Worm (Caenorhabditis elegans): Measurements from ENCODE around the gene C34C12.12.

Gene C34C12.12

DNA sequence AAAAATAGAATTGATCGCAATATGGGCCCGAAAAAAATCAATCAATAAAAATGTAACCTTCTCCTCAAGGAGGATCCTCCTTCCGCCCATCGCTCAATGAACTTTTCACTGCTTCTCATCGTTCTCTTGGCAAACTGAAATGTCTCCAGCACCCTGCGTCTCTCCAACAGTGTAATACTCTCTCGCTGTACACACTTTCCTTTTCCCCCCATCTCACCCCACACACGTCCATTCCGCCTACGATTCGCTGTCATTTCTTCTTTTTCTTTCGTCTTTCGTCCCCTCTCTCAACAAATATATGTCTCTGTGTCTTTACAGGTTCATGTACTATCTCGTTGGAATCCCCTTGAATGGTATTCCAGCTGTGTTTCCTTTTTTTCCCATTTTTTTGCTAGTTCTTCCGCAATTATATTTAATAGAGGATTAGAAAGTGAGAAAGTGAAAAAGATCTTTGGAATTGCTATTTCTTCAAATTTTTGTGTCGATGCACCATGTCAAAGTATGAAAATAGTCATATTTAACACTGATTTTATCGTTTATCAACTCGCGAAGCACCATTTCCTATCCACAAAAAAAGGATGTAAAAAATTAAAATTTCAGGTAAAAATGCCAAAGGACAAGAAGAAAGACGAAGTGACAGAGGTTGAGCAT is 18.5 kb downstream of the C34C12.12 start, which contains the start of gene rsu-1 (continued):
- TF ChIP-seq lin-35 (GFP tag; optimal IDR thresholded peaks at IDR 0.05), result peak; percentile 37 to 42
- TF ChIP-seq dsc-1 (tag; optimal IDR thresholded peaks at IDR 0.05), result peak; percentile 47
- peak; percentile 57 for TF ChIP-seq nhr-47 (tag; optimal IDR thresholded peaks at IDR 0.05)
- TF ChIP-seq tbx-2 (tag; optimal IDR thresholded peaks at IDR 0.05), result peak; percentile 55
- peak; percentile 69 for TF ChIP-seq xbp-1 (tag; optimal IDR thresholded peaks at IDR 0.05)
- peak; percentile 66 to 75 for TF ChIP-seq lsy-2 (tag; optimal IDR thresholded peaks at IDR 0.05)
- no peak for TF ChIP-seq ama-1 (optimal IDR thresholded peaks at IDR 0.05)
- TF ChIP-seq blmp-1 (tag; optimal IDR thresholded peaks at IDR 0.05), result peak; percentile 95
- peak in 1 of 6 experiments; percentile 15 for TF ChIP-seq elt-3 (tag; optimal IDR thresholded peaks at IDR 0.05)
- no peak for TF ChIP-seq zag-1 (tag; optimal IDR thresholded peaks at IDR 0.05)
- peak in 2 of 3 experiments; percentile 36 to 42 for TF ChIP-seq dpl-1 (GFP tag; optimal IDR thresholded peaks at IDR 0.05)
- TF ChIP-seq ceh-90 (tag; optimal IDR thresholded peaks at IDR 0.05), result no peak
- TF ChIP-seq ces-1 (GFP tag; optimal IDR thresholded peaks at IDR 0.05), result no peak
- no peak for TF ChIP-seq fkh-10 (GFP tag; optimal IDR thresholded peaks at IDR 0.05)
- peak; percentile 47 for TF ChIP-seq nhr-90 (tag; optimal IDR thresholded peaks at IDR 0.05; ENCODE audit: poor library complexity)
- no peak for TF ChIP-seq egl-13 (tag; optimal IDR thresholded peaks at IDR 0.05)
- TF ChIP-seq hpl-2 (GFP tag; optimal IDR thresholded peaks at IDR 0.05), result no peak
- no peak for TF ChIP-seq nhr-76 (tag; optimal IDR thresholded peaks at IDR 0.05)
- TF ChIP-seq mab-9 (GFP tag; IDR thresholded peaks at IDR 0.05), result no peak
- peak; percentile 53 for TF ChIP-seq jun-1 (tag; optimal IDR thresholded peaks at IDR 0.05)

DNA sequence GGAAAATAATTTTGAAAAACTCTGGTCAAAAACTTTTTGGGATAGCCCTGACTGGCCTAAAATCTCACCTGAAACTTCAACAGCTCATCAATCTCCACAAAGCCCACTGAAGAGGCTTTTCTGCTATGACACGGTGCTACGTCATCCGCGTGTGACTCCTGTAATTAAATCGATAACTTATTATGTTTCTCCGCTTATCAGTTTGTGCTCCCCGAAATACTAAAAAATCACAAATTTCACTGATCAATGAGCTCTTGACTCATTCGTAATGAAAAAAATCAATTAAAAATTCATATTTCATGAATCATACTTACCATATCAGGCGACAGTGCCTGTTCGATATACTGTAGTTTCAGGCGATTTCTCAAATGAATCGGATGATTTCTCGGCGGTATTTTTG is 22.0 kb downstream of the C34C12.12 start:
- TF ChIP-seq C34B4.2 (tag; optimal IDR thresholded peaks at IDR 0.05), result no peak
- no peak for TF ChIP-seq elt-3 (tag; optimal IDR thresholded peaks at IDR 0.05)
- TF ChIP-seq lin-35 (GFP tag; optimal IDR thresholded peaks at IDR 0.05), result peak in 1 of 2 experiments; percentile 4
- no peak for TF ChIP-seq unc-30 (tag; optimal IDR thresholded peaks at IDR 0.05)
- TF ChIP-seq nhr-85 (tag), result no peak
- peak; percentile 18 for TF ChIP-seq elt-2 (tag; optimal IDR thresholded peaks at IDR 0.05)
- no peak for TF ChIP-seq pqm-1 (tag; optimal IDR thresholded peaks at IDR 0.05)

DNA sequence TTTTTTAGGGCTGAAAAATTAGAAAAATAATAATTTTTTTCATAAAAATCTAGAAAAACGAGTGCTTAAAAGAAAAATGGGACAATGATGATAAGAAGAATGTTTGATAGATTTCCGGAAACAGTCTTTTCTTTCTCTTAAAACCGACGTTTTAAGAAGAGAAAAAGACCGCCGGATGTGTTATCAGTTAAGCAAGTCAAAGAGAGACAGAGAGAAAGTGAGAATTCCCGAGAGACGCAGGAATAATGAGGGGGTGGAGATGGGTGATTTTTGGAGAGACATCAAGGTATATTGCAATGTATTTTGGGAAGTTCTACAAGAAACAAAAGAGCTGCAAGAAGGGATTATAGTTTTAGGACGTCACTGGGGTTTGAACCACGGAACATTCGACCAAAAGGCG is 22.5 kb downstream of the C34C12.12 start, which contains the start of gene C34C12.9:
C34C12.9 (minus strand) TSS at position 16 of the 400 bp plus-strand sequence.
- peak; percentile 5 for TF ChIP-seq pqm-1 (tag; optimal IDR thresholded peaks at IDR 0.05)
- TF ChIP-seq aha-1 (tag; optimal IDR thresholded peaks at IDR 0.05), result no peak
- no peak for TF ChIP-seq swsn-7 (tag; optimal IDR thresholded peaks at IDR 0.05)
- TF ChIP-seq blmp-1 (tag; optimal IDR thresholded peaks at IDR 0.05), result peak; percentile 33
- TF ChIP-seq elt-2 (tag; optimal IDR thresholded peaks at IDR 0.05), result peak; percentile 30

DNA sequence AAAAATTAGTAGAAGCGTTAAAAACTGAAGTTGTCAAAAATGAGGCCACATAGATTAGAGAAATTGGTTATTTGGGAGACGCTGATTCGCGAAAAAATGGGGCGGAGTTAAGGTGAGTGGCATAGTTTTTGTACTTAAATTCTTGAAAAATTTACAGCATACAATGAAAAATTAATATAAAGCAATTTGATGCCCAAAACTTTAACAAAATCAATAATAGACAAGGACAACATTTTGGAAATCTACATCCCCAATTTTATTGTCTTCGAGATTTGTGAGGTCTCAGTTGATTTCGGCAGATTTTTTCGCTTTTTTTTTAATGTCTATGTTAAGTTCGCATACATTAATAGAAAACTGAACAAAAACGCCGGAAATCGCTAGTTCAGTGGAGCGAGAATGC is 23.3 kb downstream of the C34C12.12 start:
- no peak for TF ChIP-seq hlh-4 (tag; optimal IDR thresholded peaks at IDR 0.05)
- TF ChIP-seq ces-1 (GFP tag; optimal IDR thresholded peaks at IDR 0.05), result no peak
- no peak for TF ChIP-seq hlh-17 (GFP tag; optimal IDR thresholded peaks at IDR 0.05; ENCODE audit: borderline replicate concordance)
- peak; percentile 59 for TF ChIP-seq nhr-20 (tag; optimal IDR thresholded peaks at IDR 0.05)
- TF ChIP-seq egl-13 (tag; optimal IDR thresholded peaks at IDR 0.05), result peak; percentile 65
- peak in 1 of 2 experiments; percentile 50 for TF ChIP-seq lsy-2 (tag; optimal IDR thresholded peaks at IDR 0.05)
- TF ChIP-seq unc-86 (tag; optimal IDR thresholded peaks at IDR 0.05), result peak; percentile 54
- TF ChIP-seq hpl-2 (GFP tag; optimal IDR thresholded peaks at IDR 0.05), result no peak
- peak; percentile 14 to 23 for TF ChIP-seq efl-1 (optimal IDR thresholded peaks at IDR 0.05)
- peak; percentile 14 to 91 for TF ChIP-seq efl-1 (GFP tag; optimal IDR thresholded peaks at IDR 0.05 in 1 of 2)
- no peak for TF ChIP-seq mef-2 (tag; optimal IDR thresholded peaks at IDR 0.05)
- peak; percentile 31 for TF ChIP-seq irx-1 (tag; optimal IDR thresholded peaks at IDR 0.05)
- no peak for TF ChIP-seq ets-5 (GFP tag; IDR thresholded peaks at IDR 0.05)
- TF ChIP-seq lin-13 (GFP tag; optimal IDR thresholded peaks at IDR 0.05), result no peak
- no peak for TF ChIP-seq fos-1 (tag; optimal IDR thresholded peaks at IDR 0.05)
- no peak for TF ChIP-seq ceh-82 (tag; optimal IDR thresholded peaks at IDR 0.05)
- TF ChIP-seq tbx-2 (tag; optimal IDR thresholded peaks at IDR 0.05), result peak; percentile 73
- peak; percentile 99 for TF ChIP-seq unc-98 (GFP tag; IDR thresholded peaks at IDR 0.05)
- TF ChIP-seq blmp-1 (tag; optimal IDR thresholded peaks at IDR 0.05), result no peak
- peak; percentile 47 for TF ChIP-seq nhr-19 (GFP tag; conservative IDR thresholded peaks at IDR 0.05)
- TF ChIP-seq sptf-1 (tag; optimal IDR thresholded peaks at IDR 0.05), result no peak
- TF ChIP-seq pax-3 (tag; optimal IDR thresholded peaks at IDR 0.05), result peak; percentile 96
- TF ChIP-seq grh-1 (GFP tag; IDR thresholded peaks at IDR 0.05), result no peak
- TF ChIP-seq lin-15B (tag; optimal IDR thresholded peaks at IDR 0.05), result no peak
- TF ChIP-seq nhr-76 (tag; optimal IDR thresholded peaks at IDR 0.05), result no peak
- TF ChIP-seq aha-1 (tag; optimal IDR thresholded peaks at IDR 0.05), result no peak
- no peak for TF ChIP-seq pqm-1 (tag; optimal IDR thresholded peaks at IDR 0.05)
- TF ChIP-seq isw-1 (GFP tag; IDR thresholded peaks at IDR 0.05), result peak; percentile 78
